Fruit fly (Drosophila melanogaster) whole organism, embryonic: Measurements from ENCODE around the gene CG1847.
A peak's percentile ranks its signal among the peaks of the same experiment; 100 is the strongest.

Experiments used
- Adf1 ChIP-seq: fragments of 200-800 bp; sonication (Bioruptor generic); IDR thresholded peaks from 2 replicates; pipeline ENCODE4 v1.3.6; 2022; ENCODE audit warnings: missing biosample characterization, missing genetic modification characterization
- CG10431 ChIP-seq: fragments of 200-800 bp; sonication (Bioruptor generic); optimal IDR thresholded peaks from 3 replicates; lab custom pipeline; 2018; ENCODE audit warnings: missing biosample characterization, mild to moderate bottlenecking, missing genetic modification characterization
- CG13123 ChIP-seq: fragments of 200-800 bp; sonication (Bioruptor generic); optimal IDR thresholded peaks from 2 replicates; lab custom pipeline; 2016; ENCODE audit warnings: missing biosample characterization, missing genetic modification characterization
- CG13775 ChIP-seq: fragments of 200-800 bp; sonication (Bioruptor generic); optimal IDR thresholded peaks from 3 replicates; lab custom pipeline; 2017; ENCODE audit warnings: missing biosample characterization, mild to moderate bottlenecking, missing genetic modification characterization
- CG14965 ChIP-seq: fragments of 200-800 bp; sonication (Bioruptor generic); optimal IDR thresholded peaks from 2 replicates; lab custom pipeline; 2016; ENCODE audit warnings: missing biosample characterization, missing genetic modification characterization, borderline replicate concordance
- CG15479 ChIP-seq: fragments of 200-800 bp; sonication (Bioruptor generic); optimal IDR thresholded peaks from 3 replicates; lab custom pipeline; 2019; ENCODE audit warnings: missing biosample characterization, mild to moderate bottlenecking, missing genetic modification characterization, moderate library complexity
- CG17385 ChIP-seq: fragments of 200-800 bp; sonication (Bioruptor generic); optimal IDR thresholded peaks from 3 replicates; lab custom pipeline; 2018; ENCODE audit warnings: missing biosample characterization, mild to moderate bottlenecking, missing genetic modification characterization
- CG18262 ChIP-seq: fragments of 200-800 bp; optimal IDR thresholded peaks from 3 replicates; lab custom pipeline; 2019; ENCODE audit warnings: missing biosample characterization, mild to moderate bottlenecking, missing genetic modification characterization, moderate library complexity
- CG18764 ChIP-seq: fragments of 200-800 bp; sonication (Bioruptor generic); optimal IDR thresholded peaks from 3 replicates; lab custom pipeline; 2016; ENCODE audit warnings: missing biosample characterization, missing genetic modification characterization
- CG2116 ChIP-seq: fragments of 200-800 bp; sonication (Bioruptor generic); optimal IDR thresholded peaks from 3 replicates; lab custom pipeline; 2018; ENCODE audit warnings: missing biosample characterization, mild to moderate bottlenecking, missing genetic modification characterization
- CG2120 ChIP-seq: fragments of 200-800 bp; sonication (Bioruptor generic); optimal IDR thresholded peaks from 3 replicates; lab custom pipeline; 2016; ENCODE audit warnings: missing biosample characterization, missing genetic modification characterization
- CG34224 ChIP-seq: fragments of 200-800 bp; sonication (Bioruptor generic); IDR thresholded peaks from 3 replicates; pipeline ENCODE4 v1.3.6; 2022; ENCODE audit warnings: missing biosample characterization, missing genetic modification characterization; ENCODE audit not compliant: partially characterized antibody
- CG4360 ChIP-seq: fragments of 200-800 bp; sonication (Bioruptor generic); IDR thresholded peaks from 2 replicates; pipeline ENCODE4 v1.3.6; 2022; ENCODE audit warnings: missing biosample characterization, missing genetic modification characterization
- CG6254 ChIP-seq: fragments of 200-800 bp; sonication (Bioruptor generic); optimal IDR thresholded peaks from 3 replicates; lab custom pipeline; 2017; ENCODE audit warnings: mild to moderate bottlenecking, missing biosample characterization, missing genetic modification reagents, missing genetic modification characterization
- CG6791 ChIP-seq: fragments of 200-800 bp; sonication (Bioruptor generic); IDR thresholded peaks from 3 replicates; pipeline ENCODE4 v1.3.6; 2022; ENCODE audit warnings: missing biosample characterization, missing genetic modification characterization; ENCODE audit not compliant: partially characterized antibody
- CG7556 ChIP-seq: fragments of 200-800 bp; sonication (Bioruptor generic); optimal IDR thresholded peaks from 2 replicates; lab custom pipeline; 2017; ENCODE audit warnings: missing biosample characterization, mild to moderate bottlenecking, missing genetic modification characterization
- CG7963 ChIP-seq: fragments of 200-800 bp; sonication (Bioruptor generic); IDR thresholded peaks from 3 replicates; pipeline ENCODE4 v1.3.6; 2022; ENCODE audit warnings: missing biosample characterization, missing genetic modification characterization; ENCODE audit not compliant: partially characterized antibody
- D ChIP-seq, 2 experiments: fragments of 200-800 bp in 1 of 2; fragments of >200 bp in 1 of 2; sonication (Bioruptor generic) in 1 of 2; optimal IDR thresholded peaks; 2 replicates in 1 of 2; 3 replicates in 1 of 2; lab custom pipeline; 2017; ENCODE audit warnings: mild to moderate bottlenecking in 1 of 2, missing biosample characterization in 1 of 2, missing genetic modification characterization in 1 of 2, missing genetic modification reagents in 1 of 2
- D19B ChIP-seq: fragments of 200-800 bp; sonication (Bioruptor generic); optimal IDR thresholded peaks from 2 replicates; lab custom pipeline; 2017; ENCODE audit warnings: missing biosample characterization, mild to moderate bottlenecking, missing genetic modification characterization
- Fer2 ChIP-seq: fragments of 200-800 bp; sonication (Bioruptor generic); optimal IDR thresholded peaks from 2 replicates; lab custom pipeline; 2018; ENCODE audit warnings: missing biosample characterization, mild to moderate bottlenecking, missing genetic modification characterization, moderate library complexity
- HLH3B ChIP-seq: fragments of 200-800 bp; sonication (Bioruptor generic); IDR thresholded peaks from 2 replicates; pipeline ENCODE4 v1.3.6; 2022; ENCODE audit warnings: missing biosample characterization, missing genetic modification characterization
- HLH4C ChIP-seq: fragments of 200-800 bp; sonication (Bioruptor generic); IDR thresholded peaks from 3 replicates; pipeline ENCODE4 v1.3.6; 2022; ENCODE audit warnings: missing biosample characterization, missing genetic modification characterization; ENCODE audit not compliant: partially characterized antibody
- Hr39 ChIP-seq: fragments of >200 bp; optimal IDR thresholded peaks from 2 replicates; lab custom pipeline; 2017
- Jarid2 ChIP-seq: fragments of 200-800 bp; sonication (Bioruptor generic); optimal IDR thresholded peaks from 3 replicates; lab custom pipeline; 2017; ENCODE audit warnings: mild to moderate bottlenecking, missing biosample characterization, missing genetic modification reagents, missing genetic modification characterization
- MBD-R2 ChIP-seq: fragments of 200-800 bp; sonication (Bioruptor generic); IDR thresholded peaks from 2 replicates; pipeline ENCODE4 v1.3.6; 2022; ENCODE audit warnings: missing biosample characterization, missing genetic modification characterization
- MESR4 ChIP-seq: fragments of 200-800 bp; sonication (Bioruptor generic); optimal IDR thresholded peaks from 2 replicates; lab custom pipeline; 2018; ENCODE audit warnings: missing biosample characterization, mild to moderate bottlenecking, missing genetic modification characterization, moderate library complexity
- MTF-1 ChIP-seq: fragments of 200-800 bp; sonication (Bioruptor generic); optimal IDR thresholded peaks from 2 replicates; lab custom pipeline; 2018; ENCODE audit warnings: missing biosample characterization, mild to moderate bottlenecking, missing genetic modification characterization, borderline replicate concordance
- Mad ChIP-seq: fragments of 200-800 bp; sonication (Bioruptor generic); optimal IDR thresholded peaks from 2 replicates; lab custom pipeline; 2016; ENCODE audit warnings: missing biosample characterization, missing genetic modification characterization
- Nf-YA ChIP-seq: fragments of 200-800 bp; sonication (Bioruptor generic); IDR thresholded peaks from 2 replicates; pipeline ENCODE4 v1.3.6; 2022; ENCODE audit warnings: missing biosample characterization, missing genetic modification characterization
- Sox100B ChIP-seq: fragments of 200-800 bp; sonication (Bioruptor generic); optimal IDR thresholded peaks from 3 replicates; lab custom pipeline; 2018; ENCODE audit warnings: missing biosample characterization, mild to moderate bottlenecking, missing genetic modification characterization
- aop ChIP-seq: fragments of 200-800 bp; sonication (Bioruptor generic); IDR thresholded peaks from 2 replicates; pipeline ENCODE4 v1.3.6; 2022; ENCODE audit warnings: missing biosample characterization, missing genetic modification characterization
- az2 ChIP-seq: fragments of 200-800 bp; sonication (Bioruptor generic); optimal IDR thresholded peaks from 3 replicates; lab custom pipeline; 2016; ENCODE audit warnings: missing biosample characterization, missing genetic modification characterization
- bigmax ChIP-seq: fragments of 200-800 bp; sonication (Bioruptor generic); optimal IDR thresholded peaks from 2 replicates; lab custom pipeline; 2018; ENCODE audit warnings: missing biosample characterization, mild to moderate bottlenecking, missing genetic modification characterization
- br ChIP-seq: fragments of >200 bp; optimal IDR thresholded peaks from 2 replicates; lab custom pipeline; 2017
- chinmo ChIP-seq: fragments of 200-800 bp; sonication (Bioruptor generic); IDR thresholded peaks from 4 replicates; pipeline ENCODE4 v1.3.6; 2022; ENCODE audit warnings: missing biosample characterization, missing genetic modification characterization; ENCODE audit not compliant: partially characterized antibody
- dm ChIP-seq: fragments of 200-800 bp; sonication (Bioruptor generic); optimal IDR thresholded peaks from 3 replicates; lab custom pipeline; 2016; ENCODE audit warnings: missing biosample characterization, missing genetic modification characterization
- eve ChIP-seq, 2 experiments: fragments of >200 bp; optimal IDR thresholded peaks; 2 replicates each; lab custom pipeline; 2017; ENCODE audit warnings: missing biosample characterization in 2 of 2, missing genetic modification characterization in 2 of 2
- fd102C ChIP-seq: fragments of 200-800 bp; sonication (Bioruptor generic); optimal IDR thresholded peaks from 2 replicates; lab custom pipeline; 2018; ENCODE audit warnings: missing biosample characterization, mild to moderate bottlenecking, missing genetic modification characterization, moderate library complexity
- fu2 ChIP-seq: fragments of 200-800 bp; sonication (Bioruptor generic); optimal IDR thresholded peaks from 2 replicates; lab custom pipeline; 2016; ENCODE audit warnings: missing biosample characterization, missing genetic modification characterization
- grn ChIP-seq: fragments of 200-800 bp; sonication (Bioruptor generic); optimal IDR thresholded peaks from 3 replicates; lab custom pipeline; 2017; ENCODE audit warnings: missing biosample characterization, missing genetic modification characterization
- hth ChIP-seq: fragments of >200 bp; optimal IDR thresholded peaks from 2 replicates; lab custom pipeline; 2017; ENCODE audit warnings: inconsistent platforms
- nerfin-2 ChIP-seq: fragments of 200-800 bp; sonication (Bioruptor generic); IDR thresholded peaks from 2 replicates; pipeline ENCODE4 v1.3.6; 2022; ENCODE audit warnings: missing biosample characterization, missing genetic modification characterization; ENCODE audit not compliant: partially characterized antibody
- odd ChIP-seq: fragments of 200-800 bp; sonication (Bioruptor generic); optimal IDR thresholded peaks from 2 replicates; lab custom pipeline; 2017; ENCODE audit warnings: missing biosample characterization, mild to moderate bottlenecking, missing genetic modification characterization
- ranshi ChIP-seq: fragments of 200-800 bp; sonication (Bioruptor generic); IDR thresholded peaks from 2 replicates; pipeline ENCODE4 v1.3.6; 2022; ENCODE audit warnings: missing biosample characterization, missing genetic modification characterization
- shn ChIP-seq: fragments of 200-800 bp; sonication (Bioruptor generic); optimal IDR thresholded peaks from 3 replicates; lab custom pipeline; 2016; ENCODE audit warnings: missing biosample characterization, missing genetic modification characterization
- sob ChIP-seq: fragments of 200-800 bp; sonication (Bioruptor generic); IDR thresholded peaks from 2 replicates; pipeline ENCODE4 v1.3.6; 2022; ENCODE audit warnings: missing biosample characterization, missing genetic modification characterization
- vnd ChIP-seq: fragments of 200-800 bp; sonication (Bioruptor generic); IDR thresholded peaks from 3 replicates; pipeline ENCODE4 v1.3.6; 2022; ENCODE audit warnings: missing biosample characterization, missing genetic modification characterization; ENCODE audit not compliant: partially characterized antibody
- zfh1 ChIP-seq: fragments of 200-800 bp; sonication (Bioruptor generic); IDR thresholded peaks from 3 replicates; pipeline ENCODE4 v1.3.6; 2022; ENCODE audit warnings: missing biosample characterization, missing genetic modification characterization

The CG1847 gene

DNA sequence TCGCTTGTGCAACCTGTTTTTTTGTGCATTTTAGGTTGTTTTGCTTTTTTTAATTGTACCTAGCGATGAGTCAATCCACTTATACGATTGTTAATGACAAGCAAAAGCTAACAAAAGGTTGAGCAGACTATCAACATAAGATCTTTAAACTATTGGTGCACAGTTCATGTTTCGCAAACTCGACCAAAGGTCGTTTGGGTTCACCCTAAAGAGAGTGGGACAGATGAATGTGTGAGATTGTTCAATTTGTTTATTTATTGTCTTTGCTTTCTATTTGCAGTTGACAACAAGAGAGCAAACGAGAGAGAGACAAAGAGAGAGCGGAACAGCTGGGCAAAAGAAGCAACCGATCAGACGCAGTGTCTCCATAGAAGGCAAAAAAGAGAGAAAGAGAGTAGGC lies 46.0 kb upstream of the CG1847 start (continued):
- TF ChIP-seq CG6254 (peak; percentile 51), hth (lab: Kevin White, UChicago) (no peak), Mad (no peak), Jarid2 (no peak), sob (GFP tag; lab: Robert Waterston, UW) (no peak), HLH3B (GFP tag; lab: Robert Waterston, UW) (0 out of 2 replicates have a peak, but pooled peaks have one; percentile 21), D (optimal IDR thresholded peaks at IDR 0.05; lab: Kevin White, UChicago) (no peak), D (GFP tag; optimal IDR thresholded peaks at IDR 0.05; lab: Kevin White, UChicago) (peak; percentile 43), CG18262 (tag; lab: Kevin White, UChicago) (peak; percentile 32), Nf-YA (GFP tag; lab: Robert Waterston, UW) (no peak), ranshi (GFP tag; lab: Robert Waterston, UW) (peak; percentile 6; the same call in 1 of the 2 replicates), vnd (no peak), CG15479 (peak; percentile 33), odd (GFP tag; lab: Kevin White, UChicago) (no peak)
- TF ChIP-seq, all 482 proteins: peak for 65

DNA sequence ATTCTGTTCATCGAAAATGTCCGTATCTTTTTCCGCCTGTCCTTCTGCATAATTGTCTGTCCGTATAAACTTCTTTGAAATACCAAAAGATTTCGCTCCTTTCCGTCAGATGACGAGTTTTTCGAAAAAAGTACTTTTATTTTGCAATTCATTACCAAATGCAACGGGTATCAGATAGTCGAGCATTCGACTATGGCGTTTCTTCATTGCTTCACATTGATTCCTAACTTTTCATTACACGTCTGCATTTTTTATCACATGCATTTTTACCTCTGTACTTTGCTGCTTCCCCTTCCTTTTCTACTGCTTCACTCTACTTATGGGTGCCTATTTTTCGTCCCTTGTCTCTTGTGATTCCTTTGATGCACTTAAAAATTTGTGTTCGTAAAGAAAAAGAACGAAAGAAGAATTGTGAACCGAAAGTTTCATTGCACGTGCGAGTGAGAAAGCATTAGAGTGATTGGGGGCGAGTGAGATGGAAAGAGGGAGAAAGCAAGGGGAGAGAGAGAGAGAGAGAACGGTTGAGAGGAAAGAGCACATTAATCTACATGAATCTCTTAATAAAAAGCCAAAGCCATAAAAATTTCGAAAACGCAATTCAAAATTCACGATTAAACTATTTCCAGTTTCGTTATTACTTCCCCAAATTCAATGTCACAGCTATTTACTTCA lies 40.5 kb upstream of the CG1847 start:
- no peak for TF ChIP-seq CG18262 (tag; lab: Kevin White, UChicago)
- TF ChIP-seq D19B, result peak; percentile 30
- TF ChIP-seq dm (GFP tag; lab: Kevin White, UChicago), result no peak
- TF ChIP-seq MBD-R2 (GFP tag; lab: Robert Waterston, UW), result no peak
- no peak for TF ChIP-seq CG17385 (GFP tag; lab: Kevin White, UChicago)
- no peak for TF ChIP-seq CG7556 (GFP tag; lab: Kevin White, UChicago)
- 0 out of 4 replicates have a peak, but pooled peaks have one; percentile 27 for TF ChIP-seq chinmo (GFP tag; lab: Robert Waterston, UW)
- no peak for TF ChIP-seq Sox100B
- no peak for TF ChIP-seq CG14965
- peak; percentile 61; the same call in 1 of the 3 replicates for TF ChIP-seq CG6791 (GFP tag; lab: Robert Waterston, UW)
- no peak for TF ChIP-seq CG2120 (GFP tag; lab: Kevin White, UChicago)
- no peak for TF ChIP-seq MESR4 (GFP tag; lab: Kevin White, UChicago)
- no peak for TF ChIP-seq CG10431 (GFP tag; lab: Kevin White, UChicago)
- no peak for TF ChIP-seq az2
- no peak for TF ChIP-seq Fer2 (tag; lab: Kevin White, UChicago)
- no peak for TF ChIP-seq Adf1 (GFP tag; lab: Robert Waterston, UW)
- TF ChIP-seq CG7963, result 0 out of 3 replicates have a peak, but pooled peaks have one; percentile 25
- peak; percentile 85 for TF ChIP-seq HLH4C
- TF ChIP-seq CG34224 (GFP tag; lab: Robert Waterston, UW), result 0 out of 3 replicates have a peak, but pooled peaks have one; percentile 31
- no peak for TF ChIP-seq fu2 (GFP tag; lab: Kevin White, UChicago)
- TF ChIP-seq CG13123 (GFP tag; lab: Kevin White, UChicago), result no peak
- no peak for TF ChIP-seq MTF-1 (GFP tag; lab: Kevin White, UChicago)
- no peak for TF ChIP-seq br (lab: Kevin White, UChicago)
- no peak for TF ChIP-seq fd102C
- TF ChIP-seq grn, result no peak
- no peak for TF ChIP-seq bigmax (GFP tag; lab: Kevin White, UChicago)
- 0 out of 2 replicates have a peak, but pooled peaks have one; percentile 46 for TF ChIP-seq nerfin-2 (GFP tag; lab: Robert Waterston, UW)
- TF ChIP-seq Hr39 (lab: Kevin White, UChicago), result no peak
- TF ChIP-seq CG2116 (GFP tag; lab: Kevin White, UChicago), result no peak
- TF ChIP-seq CG13775 (GFP tag; lab: Kevin White, UChicago), result no peak
- no peak for TF ChIP-seq zfh1 (GFP tag; lab: Robert Waterston, UW)
- TF ChIP-seq aop (GFP tag; lab: Robert Waterston, UW), result no peak
- no peak for TF ChIP-seq eve (GFP tag; optimal IDR thresholded peaks at IDR 0.05; lab: Kevin White, UChicago)
- no peak for TF ChIP-seq CG18764 (GFP tag; lab: Kevin White, UChicago)
- no peak for TF ChIP-seq shn
- no peak for TF ChIP-seq HLH3B (GFP tag; lab: Robert Waterston, UW)
- TF ChIP-seq CG4360 (GFP tag; lab: Robert Waterston, UW), result no peak
